ENCODE assay signal across 1 fruit fly cellular context in genomic region chr2L:14358780-14359462, dm6.
TF ChIP-seq lines count a peak whose summit lies in the region.

Gene Pgant35A, plus strand, starts transcription at chr2L:14359252.

TF ChIP-seq in whole organism, embryonic, 481 proteins besides CTCF, POLR2A, EP300 and RAD21 (continued from another document):
- TF ChIP-seq CG11504 (tag; optimal IDR thresholded peaks at IDR 0.05; lab: Kevin White, UChicago) (peak; percentile 57), CG31441 (GFP tag; IDR thresholded peaks at IDR 0.05; lab: Robert Waterston, UW) (peak; percentile 65), CG9609 (GFP tag; optimal IDR thresholded peaks at IDR 0.05; lab: Kevin White, UChicago) (peak; percentile 52), ssp (GFP tag; IDR thresholded peaks at IDR 0.05; lab: Robert Waterston, UW) (no peak; the same call in 1 of the 2 replicates), CG10321 (GFP tag; IDR thresholded peaks at IDR 0.05; lab: Robert Waterston, UW) (no peak), CG9932 (GFP tag; IDR thresholded peaks at IDR 0.05; lab: Robert Waterston, UW) (peak; percentile 49), tup (GFP tag; optimal IDR thresholded peaks at IDR 0.05; lab: Kevin White, UChicago) (no peak), CG13894 (tag; optimal IDR thresholded peaks at IDR 0.05; lab: Kevin White, UChicago) (peak; percentile 44), Dip2 (GFP tag; IDR thresholded peaks at IDR 0.05; lab: Robert Waterston, UW) (no peak), CG5953 (GFP tag; IDR thresholded peaks at IDR 0.05; lab: Robert Waterston, UW) (no peak), Atf6 (GFP tag; IDR thresholded peaks at IDR 0.05; lab: Robert Waterston, UW) (peak; percentile 44; the same call in 1 of the 2 replicates), seq (GFP tag; IDR thresholded peaks at IDR 0.05; lab: Robert Waterston, UW) (no peak), crol (GFP tag; IDR thresholded peaks at IDR 0.05; lab: Robert Waterston, UW) (no peak), Adf1 (GFP tag; IDR thresholded peaks at IDR 0.05; lab: Robert Waterston, UW) (no peak), gt (GFP tag; IDR thresholded peaks at IDR 0.05; lab: Robert Waterston, UW) (no peak), pan (optimal IDR thresholded peaks at IDR 0.05; lab: Kevin White, UChicago) (no peak), pan (GFP tag; optimal IDR thresholded peaks at IDR 0.05 in 1 of 2, IDR thresholded peaks at IDR 0.05 in 1 of 2) (peak in 1 of 2 experiments; percentile 40), exex (tag; optimal IDR thresholded peaks at IDR 0.05; lab: Kevin White, UChicago) (peak; percentile 13), Ssrp (tag; optimal IDR thresholded peaks at IDR 0.05; lab: Kevin White, UChicago) (no peak), CG15696 (tag; optimal IDR thresholded peaks at IDR 0.05; lab: Kevin White, UChicago) (peak; percentile 22), CG30020 (tag; optimal IDR thresholded peaks at IDR 0.05; lab: Kevin White, UChicago) (peak; percentile 60), wor (GFP tag; IDR thresholded peaks at IDR 0.05; lab: Robert Waterston, UW) (no peak), ftz-f1 (GFP tag; optimal IDR thresholded peaks at IDR 0.05; lab: Kevin White, UChicago) (peak; percentile 60), gfzf (GFP tag; optimal IDR thresholded peaks at IDR 0.05; lab: Kevin White, UChicago) (peak; percentile 21), her (GFP tag; optimal IDR thresholded peaks at IDR 0.05; lab: Kevin White, UChicago) (peak; percentile 6), CG13424 (tag; optimal IDR thresholded peaks at IDR 0.05; lab: Kevin White, UChicago) (peak; percentile 58), CG4854 (GFP tag; optimal IDR thresholded peaks at IDR 0.05; lab: Kevin White, UChicago) (no peak), Myb (GFP tag; optimal IDR thresholded peaks at IDR 0.05; lab: Kevin White, UChicago) (peak; percentile 37), jigr1 (GFP tag; IDR thresholded peaks at IDR 0.05; lab: Robert Waterston, UW) (no peak), nerfin-1 (tag; optimal IDR thresholded peaks at IDR 0.05; lab: Kevin White, UChicago) (no peak), pros (GFP tag; optimal IDR thresholded peaks at IDR 0.05; lab: Kevin White, UChicago) (no peak), CG11456 (GFP tag; IDR thresholded peaks at IDR 0.05; lab: Robert Waterston, UW) (no peak), CG43689 (GFP tag; IDR thresholded peaks at IDR 0.05; lab: Robert Waterston, UW) (no peak), jumu (GFP tag; optimal IDR thresholded peaks at IDR 0.05; lab: Kevin White, UChicago) (peak; percentile 9), vfl (GFP tag; optimal IDR thresholded peaks at IDR 0.05; lab: Kevin White, UChicago) (peak; percentile 8), HLH4C (GFP tag; IDR thresholded peaks at IDR 0.05; lab: Robert Waterston, UW; ENCODE audit: partially characterized antibody) (no peak), slou (GFP tag; optimal IDR thresholded peaks at IDR 0.05; lab: Kevin White, UChicago) (no peak), emc (GFP tag; optimal IDR thresholded peaks at IDR 0.05; lab: Kevin White, UChicago) (no peak), CG1832 (GFP tag; optimal IDR thresholded peaks at IDR 0.05; lab: Kevin White, UChicago) (no peak), CG13775 (GFP tag; optimal IDR thresholded peaks at IDR 0.05; lab: Kevin White, UChicago) (peak; percentile 50), sc (optimal IDR thresholded peaks at IDR 0.05; lab: Kevin White, UChicago) (no peak), sc (GFP tag; optimal IDR thresholded peaks at IDR 0.05; lab: Kevin White, UChicago) (no peak), Hsf (GFP tag; optimal IDR thresholded peaks at IDR 0.05; lab: Kevin White, UChicago) (peak; percentile 43), CG6813 (GFP tag; optimal IDR thresholded peaks at IDR 0.05; lab: Kevin White, UChicago) (no peak), inv (GFP tag; IDR thresholded peaks at IDR 0.05; lab: Robert Waterston, UW; ENCODE audit: partially characterized antibody) (no peak), Meics (GFP tag; optimal IDR thresholded peaks at IDR 0.05; lab: Kevin White, UChicago) (peak; percentile 26), usp (GFP tag; optimal IDR thresholded peaks at IDR 0.05; lab: Kevin White, UChicago) (no peak), grn (GFP tag; optimal IDR thresholded peaks at IDR 0.05; lab: Kevin White, UChicago) (no peak), grau (tag; optimal IDR thresholded peaks at IDR 0.05; lab: Kevin White, UChicago) (peak; percentile 58), Ravus (GFP tag; IDR thresholded peaks at IDR 0.05; lab: Robert Waterston, UW) (no peak), otp (GFP tag; IDR thresholded peaks at IDR 0.05; lab: Robert Waterston, UW) (no peak), Gsc (GFP tag; IDR thresholded peaks at IDR 0.05; lab: Robert Waterston, UW) (no peak), sens-2 (GFP tag; IDR thresholded peaks at IDR 0.05; lab: Robert Waterston, UW) (no peak), ham (GFP tag; IDR thresholded peaks at IDR 0.05; lab: Robert Waterston, UW) (no peak), lilli (GFP tag; optimal IDR thresholded peaks at IDR 0.05; lab: Kevin White, UChicago) (peak; percentile 49), CG7357 (GFP tag; IDR thresholded peaks at IDR 0.05; lab: Robert Waterston, UW) (no peak), CkIIα-i1 (GFP tag; IDR thresholded peaks at IDR 0.05; lab: Robert Waterston, UW) (no peak), Dfd (GFP tag; optimal IDR thresholded peaks at IDR 0.05; lab: Kevin White, UChicago) (no peak), CG6689 (GFP tag; IDR thresholded peaks at IDR 0.05; lab: Robert Waterston, UW) (0 out of 2 replicates have a peak, but pooled peaks have one; percentile 24), Pdp1 (GFP tag; optimal IDR thresholded peaks at IDR 0.05; lab: Kevin White, UChicago) (peak; percentile 6 to 21), shn (GFP tag; optimal IDR thresholded peaks at IDR 0.05; lab: Kevin White, UChicago) (peak; percentile 25), H15 (GFP tag; IDR thresholded peaks at IDR 0.05; lab: Robert Waterston, UW) (no peak), Sry-δ (GFP tag; optimal IDR thresholded peaks at IDR 0.05; lab: Kevin White, UChicago) (peak; percentile 28), bab2 (GFP tag; optimal IDR thresholded peaks at IDR 0.05; lab: Kevin White, UChicago) (peak; percentile 40), tio (GFP tag; optimal IDR thresholded peaks at IDR 0.05; lab: Kevin White, UChicago) (no peak), Mes4 (GFP tag; optimal IDR thresholded peaks at IDR 0.05; lab: Kevin White, UChicago) (no peak), NC2α (GFP tag; optimal IDR thresholded peaks at IDR 0.05; lab: Kevin White, UChicago) (no peak), CG31224 (GFP tag; IDR thresholded peaks at IDR 0.05; lab: Robert Waterston, UW) (no peak), bowl (GFP tag; IDR thresholded peaks at IDR 0.05; lab: Robert Waterston, UW) (no peak), ase (GFP tag; IDR thresholded peaks at IDR 0.05; lab: Robert Waterston, UW) (no peak), Dll (GFP tag; IDR thresholded peaks at IDR 0.05; lab: Robert Waterston, UW; ENCODE audit: partially characterized antibody) (0 out of 4 replicates have a peak, but pooled peaks have one; percentile 20), CG6683 (GFP tag; optimal IDR thresholded peaks at IDR 0.05; lab: Kevin White, UChicago) (no peak), Oaz (GFP tag; IDR thresholded peaks at IDR 0.05; lab: Robert Waterston, UW) (no peak), Chrac-16 (GFP tag; optimal IDR thresholded peaks at IDR 0.05; lab: Kevin White, UChicago) (peak; percentile 37), CG11695 (GFP tag; IDR thresholded peaks at IDR 0.05; lab: Robert Waterston, UW) (no peak; the same call in 2 of the 3 replicates), trh (GFP tag; optimal IDR thresholded peaks at IDR 0.05; lab: Kevin White, UChicago) (no peak), ems (GFP tag; optimal IDR thresholded peaks at IDR 0.05; lab: Kevin White, UChicago) (no peak), CG8359 (GFP tag; optimal IDR thresholded peaks at IDR 0.05; lab: Kevin White, UChicago; ENCODE audit: borderline replicate concordance) (no peak), mam (GFP tag; optimal IDR thresholded peaks at IDR 0.05; lab: Kevin White, UChicago) (peak; percentile 33), gsb-n (tag; optimal IDR thresholded peaks at IDR 0.05; lab: Kevin White, UChicago) (no peak), CG34376 (GFP tag; optimal IDR thresholded peaks at IDR 0.05; lab: Kevin White, UChicago) (peak; percentile 8), ttk (GFP tag; IDR thresholded peaks at IDR 0.05; lab: Robert Waterston, UW) (peak; percentile 8; the same call in 1 of the 2 replicates), CG12236 (GFP tag; optimal IDR thresholded peaks at IDR 0.05; lab: Kevin White, UChicago) (no peak), Spps (tag; optimal IDR thresholded peaks at IDR 0.05; lab: Kevin White, UChicago) (no peak), Jarid2 (GFP tag; optimal IDR thresholded peaks at IDR 0.05; lab: Kevin White, UChicago) (no peak), tin (GFP tag; optimal IDR thresholded peaks at IDR 0.05; lab: Kevin White, UChicago) (no peak), fru (optimal IDR thresholded peaks at IDR 0.05; lab: Kevin White, UChicago) (no peak), Elba2 (GFP tag; optimal IDR thresholded peaks at IDR 0.05; lab: Kevin White, UChicago) (no peak), CG2678 (tag; optimal IDR thresholded peaks at IDR 0.05; lab: Kevin White, UChicago) (peak; percentile 61), CG7963 (GFP tag; IDR thresholded peaks at IDR 0.05; lab: Robert Waterston, UW; ENCODE audit: partially characterized antibody) (no peak), CG15514 (GFP tag; optimal IDR thresholded peaks at IDR 0.05; lab: Kevin White, UChicago) (peak; percentile 23), kah (GFP tag; optimal IDR thresholded peaks at IDR 0.05; lab: Kevin White, UChicago) (no peak), CG5245 (GFP tag; optimal IDR thresholded peaks at IDR 0.05; lab: Kevin White, UChicago) (no peak), CG16863 (GFP tag; optimal IDR thresholded peaks at IDR 0.05; lab: Kevin White, UChicago) (no peak), CG33557 (GFP tag; optimal IDR thresholded peaks at IDR 0.05; lab: Kevin White, UChicago) (no peak), CG17328 (GFP tag; IDR thresholded peaks at IDR 0.05; lab: Robert Waterston, UW) (no peak), ato (GFP tag; IDR thresholded peaks at IDR 0.05; lab: Robert Waterston, UW; ENCODE audit: partially characterized antibody) (no peak), z (GFP tag; IDR thresholded peaks at IDR 0.05; lab: Robert Waterston, UW) (no peak), hb (GFP tag; IDR thresholded peaks at IDR 0.05; lab: Robert Waterston, UW; ENCODE audit: partially characterized antibody) (no peak), CG31388 (GFP tag; optimal IDR thresholded peaks at IDR 0.05; lab: Kevin White, UChicago) (no peak), CG7556 (GFP tag; optimal IDR thresholded peaks at IDR 0.05; lab: Kevin White, UChicago) (peak; percentile 57), CG17361 (GFP tag; IDR thresholded peaks at IDR 0.05; lab: Robert Waterston, UW) (peak; percentile 70; the same call in 2 of the 3 replicates), ewg (GFP tag; optimal IDR thresholded peaks at IDR 0.05; lab: Kevin White, UChicago) (peak; percentile 98), CG17359 (tag; optimal IDR thresholded peaks at IDR 0.05; lab: Kevin White, UChicago) (peak; percentile 5), esg (GFP tag; conservative IDR thresholded peaks at IDR 0.05; lab: Robert Waterston, UW) (no peak), tap (tag; optimal IDR thresholded peaks at IDR 0.05; lab: Kevin White, UChicago) (peak; percentile 31), trem (tag; optimal IDR thresholded peaks at IDR 0.05; lab: Kevin White, UChicago) (peak; percentile 38), da (GFP tag; optimal IDR thresholded peaks at IDR 0.05; lab: Kevin White, UChicago) (no peak), CG8478 (optimal IDR thresholded peaks at IDR 0.05; lab: Kevin White, UChicago) (no peak), gcm (GFP tag; optimal IDR thresholded peaks at IDR 0.05; lab: Kevin White, UChicago) (peak; percentile 56), lbe (GFP tag; optimal IDR thresholded peaks at IDR 0.05; lab: Kevin White, UChicago) (no peak), CG8924 (tag; optimal IDR thresholded peaks at IDR 0.05; lab: Kevin White, UChicago) (peak; percentile 40), sima (GFP tag; optimal IDR thresholded peaks at IDR 0.05; lab: Kevin White, UChicago) (no peak), Trl (optimal IDR thresholded peaks at IDR 0.05; lab: Kevin White, UChicago) (no peak), Trl (GFP tag; optimal IDR thresholded peaks at IDR 0.05; lab: Kevin White, UChicago) (no peak), ac (GFP tag; optimal IDR thresholded peaks at IDR 0.05; lab: Kevin White, UChicago) (no peak), Hr39 (optimal IDR thresholded peaks at IDR 0.05; lab: Kevin White, UChicago) (no peak), CG30403 (GFP tag; optimal IDR thresholded peaks at IDR 0.05; lab: Kevin White, UChicago) (peak; percentile 54), CG11398 (GFP tag; optimal IDR thresholded peaks at IDR 0.05; lab: Kevin White, UChicago) (no peak), Dbx (GFP tag; IDR thresholded peaks at IDR 0.05; lab: Robert Waterston, UW) (0 out of 3 replicates have a peak, but pooled peaks have one; percentile 24), Rx (GFP tag; IDR thresholded peaks at IDR 0.05; lab: Robert Waterston, UW) (no peak), CG17912 (GFP tag; optimal IDR thresholded peaks at IDR 0.05; lab: Kevin White, UChicago) (no peak), Nf-YC (tag; optimal IDR thresholded peaks at IDR 0.05; lab: Kevin White, UChicago) (peak; percentile 55), CG10267 (tag; optimal IDR thresholded peaks at IDR 0.05; lab: Kevin White, UChicago) (peak; percentile 51), CG3281 (GFP tag; optimal IDR thresholded peaks at IDR 0.05; lab: Kevin White, UChicago) (no peak), tx (GFP tag; optimal IDR thresholded peaks at IDR 0.05; lab: Kevin White, UChicago) (peak; percentile 9), Six4 (GFP tag; optimal IDR thresholded peaks at IDR 0.05; lab: Kevin White, UChicago) (no peak)
